Fruit fly (Drosophila melanogaster) whole organism, embryonic: Measurements from ENCODE around the gene mei-P26.

ENCODE experiments used
- Myb ChIP-seq: fragments of 200-800 bp; sonication (Bioruptor generic); optimal IDR thresholded peaks from 2 replicates; lab custom pipeline; 2016; ENCODE audit warnings: missing biosample characterization, missing genetic modification characterization
- vnd ChIP-seq: fragments of 200-800 bp; sonication (Bioruptor generic); IDR thresholded peaks from 3 replicates; pipeline ENCODE4 v1.3.6; 2022; ENCODE audit warnings: missing biosample characterization, missing genetic modification characterization; ENCODE audit not compliant: partially characterized antibody

dm6 chrX:9127264-9128011, 35.6 kb upstream of the mei-P26 start:
- TF ChIP-seq Myb (no peak), vnd (GFP tag; lab: Robert Waterston, UW) (no peak)
